Worm (Caenorhabditis elegans) whole organism, L1 larva: Measurements from ENCODE around the gene F07F6.4.

ENCODE experiments used
- F16B12.6 ChIP-seq: fragments of 150-350 bp; optimal IDR thresholded peaks from 2 replicates; lab custom pipeline; 2014; ENCODE audit warnings: missing biosample characterization, missing genetic modification characterization
- Y116A8C.19 ChIP-seq: sonication (generic microtip); optimal IDR thresholded peaks from 2 replicates; lab custom pipeline; 2016; ENCODE audit warnings: missing compliant biosample characterization, missing genetic modification characterization, borderline replicate concordance
- alr-1 ChIP-seq: fragments of 200-800 bp; sonication (Bioruptor generic); optimal IDR thresholded peaks from 2 replicates; lab custom pipeline; 2018; ENCODE audit warnings: borderline replicate concordance, mild to moderate bottlenecking, missing genetic modification characterization, missing compliant biosample characterization
- ama-1 ChIP-seq: fragments of 150-350 bp; optimal IDR thresholded peaks from 2 replicates; lab custom pipeline; 2014
- blmp-1 ChIP-seq: fragments of 150-350 bp; optimal IDR thresholded peaks from 2 replicates; lab custom pipeline; 2014; ENCODE audit warnings: missing biosample characterization, missing genetic modification characterization
- ceh-8 ChIP-seq: fragments of 200-800 bp; sonication (Bioruptor generic); optimal IDR thresholded peaks from 2 replicates; lab custom pipeline; 2018; ENCODE audit warnings: mild to moderate bottlenecking, missing genetic modification characterization, moderate library complexity, missing compliant biosample characterization
- ceh-82 ChIP-seq, 3 experiments: fragments of 150-350 bp in 1 of 3; sonication (generic microtip) in 2 of 3; optimal IDR thresholded peaks; 2 replicates each; lab custom pipeline; 2014 to 2017; ENCODE audit warnings: missing biosample characterization in 3 of 3, missing genetic modification characterization in 3 of 3
- ceh-88 ChIP-seq: fragments of 200-800 bp; sonication (Bioruptor generic); IDR thresholded peaks from 2 replicates; pipeline ENCODE4 v1.3.6; 2022; ENCODE audit warnings: missing genetic modification characterization, missing compliant biosample characterization
- ces-1 ChIP-seq: fragments of 150-350 bp; optimal IDR thresholded peaks from 2 replicates; lab custom pipeline; 2014; ENCODE audit warnings: missing biosample characterization, missing genetic modification reagents, missing genetic modification characterization
- egl-13 ChIP-seq: sonication (generic microtip); optimal IDR thresholded peaks from 2 replicates; lab custom pipeline; 2016; ENCODE audit warnings: missing genotype, missing genetic modification reagents, missing genetic modification characterization, missing compliant biosample characterization
- egl-27 ChIP-seq, 2 experiments: fragments of 150-350 bp in 1 of 2; sonication (generic microtip); optimal IDR thresholded peaks; 3 replicates each; lab custom pipeline; 2017 to 2018; ENCODE audit warnings: missing biosample characterization in 2 of 2, missing genetic modification characterization in 2 of 2, missing genetic modification reagents in 2 of 2
- elt-3 ChIP-seq, 6 experiments: fragments of 150-350 bp in 1 of 6; sonication (generic microtip); optimal IDR thresholded peaks; 2 replicates each; lab custom pipeline; 2017 to 2018; ENCODE audit warnings: missing biosample characterization in 6 of 6, missing genetic modification characterization in 6 of 6, inconsistent platforms in 1 of 6
- jun-1 ChIP-seq: fragments of 150-350 bp; optimal IDR thresholded peaks from 2 replicates; lab custom pipeline; 2014; ENCODE audit warnings: missing biosample characterization, missing genetic modification reagents, missing genetic modification characterization
- lin-14 ChIP-seq: fragments of 200-800 bp; sonication (Bioruptor generic); optimal IDR thresholded peaks from 2 replicates; lab custom pipeline; 2018; ENCODE audit warnings: mild to moderate bottlenecking, missing genetic modification characterization, moderate library complexity, missing compliant biosample characterization
- lin-35 ChIP-seq, 2 experiments: fragments of 150-350 bp; optimal IDR thresholded peaks; 2 replicates each; lab custom pipeline; 2014; ENCODE audit warnings: missing biosample characterization in 2 of 2, missing genetic modification characterization in 2 of 2, missing genetic modification reagents in 2 of 2
- lin-39 ChIP-seq: fragments of 150-350 bp; optimal IDR thresholded peaks from 2 replicates; lab custom pipeline; 2014; ENCODE audit warnings: missing biosample characterization, missing genetic modification reagents, missing genetic modification characterization
- mab-9 ChIP-seq: fragments of 200-800 bp; sonication (Bioruptor generic); IDR thresholded peaks from 2 replicates; pipeline ENCODE4 v1.3.6; 2022; ENCODE audit warnings: missing genetic modification reagents, missing genetic modification characterization, missing compliant biosample characterization
- mdl-1 ChIP-seq, 2 experiments: fragments of 150-350 bp; optimal IDR thresholded peaks; 2 replicates each; lab custom pipeline; 2014 to 2017; ENCODE audit warnings: missing biosample characterization in 2 of 2, missing genetic modification characterization in 2 of 2, inconsistent platforms in 1 of 2
- mef-2 ChIP-seq: fragments of 150-350 bp; optimal IDR thresholded peaks from 2 replicates; lab custom pipeline; 2014; ENCODE audit warnings: missing biosample characterization, missing genetic modification characterization
- mep-1 ChIP-seq: fragments of 150-350 bp; optimal IDR thresholded peaks from 2 replicates; lab custom pipeline; 2014; ENCODE audit warnings: missing biosample characterization, missing genetic modification characterization
- nhr-11 ChIP-seq: fragments of 150-350 bp; optimal IDR thresholded peaks from 2 replicates; lab custom pipeline; 2014; ENCODE audit warnings: missing biosample characterization, missing genetic modification characterization
- nhr-20 ChIP-seq: sonication (generic microtip); optimal IDR thresholded peaks from 2 replicates; lab custom pipeline; 2016; ENCODE audit warnings: mild to moderate bottlenecking, missing genetic modification characterization, missing compliant biosample characterization
- nhr-28 ChIP-seq: fragments of 150-350 bp; optimal IDR thresholded peaks from 2 replicates; lab custom pipeline; 2014; ENCODE audit warnings: missing biosample characterization, missing genetic modification characterization
- nhr-71 ChIP-seq: sonication (generic microtip); optimal IDR thresholded peaks from 2 replicates; lab custom pipeline; 2016; ENCODE audit warnings: mild to moderate bottlenecking, missing genetic modification characterization, moderate library complexity, missing compliant biosample characterization
- nhr-76 ChIP-seq: sonication (generic microtip); optimal IDR thresholded peaks from 2 replicates; lab custom pipeline; 2017; ENCODE audit warnings: missing biosample characterization, missing genetic modification characterization
- nhr-77 ChIP-seq: fragments of 150-350 bp; optimal IDR thresholded peaks from 2 replicates; lab custom pipeline; 2014; ENCODE audit warnings: missing biosample characterization, missing genetic modification characterization
- nhr-84 ChIP-seq: sonication (generic microtip); optimal IDR thresholded peaks from 2 replicates; lab custom pipeline; 2017; ENCODE audit warnings: missing biosample characterization, missing genetic modification characterization
- nhr-85 ChIP-seq: sonication (generic microtip); peaks from one replicate; lab custom pipeline; 2016; ENCODE audit warnings: missing genetic modification characterization, inconsistent platforms, missing compliant biosample characterization
- rnt-1 ChIP-seq: sonication (generic microtip); optimal IDR thresholded peaks from 2 replicates; lab custom pipeline; 2016; ENCODE audit warnings: mild to moderate bottlenecking, missing genetic modification characterization, moderate library complexity, missing compliant biosample characterization
- snu-23 ChIP-seq: sonication (generic microtip); optimal IDR thresholded peaks from 2 replicates; lab custom pipeline; 2016; ENCODE audit warnings: missing genetic modification characterization, missing compliant biosample characterization
- sox-4 ChIP-seq: sonication (generic microtip); optimal IDR thresholded peaks from 2 replicates; lab custom pipeline; 2016; ENCODE audit warnings: missing genetic modification characterization, missing compliant biosample characterization
- sup-37 ChIP-seq: fragments of 200-800 bp; sonication (Bioruptor generic); optimal IDR thresholded peaks from 2 replicates; lab custom pipeline; 2018; ENCODE audit warnings: mild to moderate bottlenecking, missing genetic modification characterization, missing compliant biosample characterization
- tlp-1 ChIP-seq: fragments of 150-350 bp; optimal IDR thresholded peaks from 2 replicates; lab custom pipeline; 2014; ENCODE audit warnings: missing biosample characterization, missing genetic modification characterization
- unc-130 ChIP-seq: fragments of 150-350 bp; optimal IDR thresholded peaks from 2 replicates; lab custom pipeline; 2017; ENCODE audit warnings: missing biosample characterization, missing genetic modification characterization, inconsistent platforms
- unc-98 ChIP-seq: fragments of 200-800 bp; sonication (Bioruptor generic); IDR thresholded peaks from 2 replicates; pipeline ENCODE4 v1.3.6; 2022; ENCODE audit warnings: missing genetic modification characterization, missing compliant biosample characterization
- zip-4 ChIP-seq: fragments of 200-800 bp; sonication (Bioruptor generic); optimal IDR thresholded peaks from 2 replicates; lab custom pipeline; 2018; ENCODE audit warnings: mild to moderate bottlenecking, missing genetic modification characterization, moderate library complexity, missing compliant biosample characterization
- ztf-11 ChIP-seq, 2 experiments: sonication (generic microtip); optimal IDR thresholded peaks; 2 replicates each; lab custom pipeline; 2016 to 2017; ENCODE audit warnings: missing genetic modification characterization in 2 of 2, missing biosample characterization in 1 of 2, missing compliant biosample characterization in 1 of 2

The F07F6.4 gene

DNA sequence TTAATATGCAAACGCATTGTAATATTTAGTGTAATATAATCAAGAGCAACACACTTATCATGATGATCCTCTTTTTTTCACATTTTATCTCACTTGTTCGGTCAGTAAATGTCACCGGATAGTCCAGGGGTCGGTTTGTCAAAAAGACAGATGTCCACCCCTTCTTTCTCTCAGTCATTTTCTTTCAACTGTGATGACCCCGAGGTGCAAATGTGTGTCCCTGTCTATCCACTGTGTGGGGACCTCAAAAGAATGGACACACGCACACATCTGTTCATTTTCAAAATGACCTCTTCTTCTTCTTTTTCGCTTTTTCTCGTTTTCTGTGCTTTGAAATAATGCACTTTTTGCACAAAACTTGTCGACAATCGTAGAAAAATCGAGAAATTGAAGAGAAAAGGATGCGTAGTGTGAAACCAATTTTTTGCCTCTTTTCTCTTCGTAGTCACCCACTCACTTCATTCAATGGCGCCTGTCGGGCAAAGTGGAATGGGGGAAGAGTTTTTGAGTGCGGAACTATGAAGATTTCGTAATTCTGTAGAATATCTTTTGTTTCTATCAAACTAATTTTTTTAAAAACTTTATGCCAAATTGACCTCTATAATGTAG lies 34.4 kb upstream of the F07F6.4 start (continued):
- no peak for TF ChIP-seq mab-9 (GFP tag; lab: Robert Waterston, UW)
- TF ChIP-seq, all 84 proteins: peak for 9

- no peak for TF ChIP-seq nhr-71 (tag; lab: Kevin White, UChicago)
- TF ChIP-seq zip-4 (GFP tag; lab: Kevin White, UChicago) = no peak
- TF ChIP-seq nhr-85 (tag; lab: Kevin White, UChicago) = peak; percentile 33
- peak; percentile 15 for TF ChIP-seq lin-14 (GFP tag; lab: Kevin White, UChicago)
- peak in 1 of 6 experiments; percentile 43 for TF ChIP-seq elt-3 (tag; optimal IDR thresholded peaks at IDR 0.05; lab: Kevin White, UChicago)
- peak; percentile 62 for TF ChIP-seq blmp-1
- no peak for TF ChIP-seq nhr-76 (tag; lab: Kevin White, UChicago)
- no peak for TF ChIP-seq mep-1 (tag; lab: Kevin White, UChicago)
Measured at ce11 chrII:5460911-5461310, 31.5 kb upstream of the F07F6.4 start.

DNA sequence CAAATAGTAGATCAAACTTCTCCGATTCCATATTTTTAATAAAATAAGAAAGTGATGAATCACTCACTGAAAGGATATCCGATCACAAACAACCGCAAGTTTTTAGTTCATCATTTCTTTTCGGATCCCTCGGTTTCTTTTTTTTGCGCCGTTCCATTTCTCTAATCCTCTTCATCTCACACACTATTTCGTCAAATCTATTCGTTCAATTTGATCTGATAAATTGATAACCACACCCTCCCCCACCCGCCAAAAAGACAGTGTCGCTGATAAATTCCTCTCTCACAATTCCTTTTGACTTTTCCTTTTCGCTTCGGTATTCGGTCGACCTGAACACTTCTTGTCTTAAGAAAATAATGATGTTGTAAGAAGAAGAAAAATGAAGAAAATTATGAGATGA lies 30.2 kb upstream of the F07F6.4 start:
- TF ChIP-seq blmp-1 (peak; percentile 90), nhr-85 (tag; lab: Kevin White, UChicago) (peak; percentile 3), elt-3 (tag; optimal IDR thresholded peaks at IDR 0.05; lab: Kevin White, UChicago) (peak in 1 of 6 experiments; percentile 58), egl-27 (tag; optimal IDR thresholded peaks at IDR 0.05; lab: Kevin White, UChicago) (no peak), tlp-1 (tag; lab: Kevin White, UChicago) (no peak), ces-1 (no peak), lin-14 (GFP tag; lab: Kevin White, UChicago) (peak; percentile 37), mep-1 (tag; lab: Kevin White, UChicago) (no peak), jun-1 (tag; lab: Kevin White, UChicago) (no peak), snu-23 (GFP tag; lab: Kevin White, UChicago) (no peak), nhr-84 (tag; lab: Kevin White, UChicago) (no peak), nhr-28 (no peak), nhr-76 (tag; lab: Kevin White, UChicago) (no peak), nhr-20 (no peak), unc-130 (tag; lab: Kevin White, UChicago) (no peak), mef-2 (tag; lab: Kevin White, UChicago) (no peak), egl-13 (no peak), lin-35 (GFP tag; optimal IDR thresholded peaks at IDR 0.05; lab: Kevin White, UChicago) (no peak), sox-4 (tag; lab: Kevin White, UChicago) (no peak)
- TF ChIP-seq, all 84 proteins: peak for 4

ce11 chrII:5458683-5459410 lies 29.5 kb upstream of the F07F6.4 start:
- peak in 4 of 6 experiments; percentile 11 to 73 (median 32) for TF ChIP-seq elt-3 (tag; optimal IDR thresholded peaks at IDR 0.05; lab: Kevin White, UChicago)
- TF ChIP-seq lin-14 (GFP tag; lab: Kevin White, UChicago) = peak; percentile 71
- no peak for TF ChIP-seq ama-1 (lab: Kevin White, UChicago)
- TF ChIP-seq unc-130 (tag; lab: Kevin White, UChicago) = peak; percentile 4
- TF ChIP-seq sup-37 (GFP tag; lab: Kevin White, UChicago) = no peak
- peak; percentile 2 for TF ChIP-seq nhr-71 (tag; lab: Kevin White, UChicago)
- TF ChIP-seq mep-1 (tag; lab: Kevin White, UChicago) = peak; percentile 5
- no peak for TF ChIP-seq ceh-88
- peak; percentile 11 for TF ChIP-seq snu-23 (GFP tag; lab: Kevin White, UChicago)
- TF ChIP-seq blmp-1 = peak; percentile 99

DNA sequence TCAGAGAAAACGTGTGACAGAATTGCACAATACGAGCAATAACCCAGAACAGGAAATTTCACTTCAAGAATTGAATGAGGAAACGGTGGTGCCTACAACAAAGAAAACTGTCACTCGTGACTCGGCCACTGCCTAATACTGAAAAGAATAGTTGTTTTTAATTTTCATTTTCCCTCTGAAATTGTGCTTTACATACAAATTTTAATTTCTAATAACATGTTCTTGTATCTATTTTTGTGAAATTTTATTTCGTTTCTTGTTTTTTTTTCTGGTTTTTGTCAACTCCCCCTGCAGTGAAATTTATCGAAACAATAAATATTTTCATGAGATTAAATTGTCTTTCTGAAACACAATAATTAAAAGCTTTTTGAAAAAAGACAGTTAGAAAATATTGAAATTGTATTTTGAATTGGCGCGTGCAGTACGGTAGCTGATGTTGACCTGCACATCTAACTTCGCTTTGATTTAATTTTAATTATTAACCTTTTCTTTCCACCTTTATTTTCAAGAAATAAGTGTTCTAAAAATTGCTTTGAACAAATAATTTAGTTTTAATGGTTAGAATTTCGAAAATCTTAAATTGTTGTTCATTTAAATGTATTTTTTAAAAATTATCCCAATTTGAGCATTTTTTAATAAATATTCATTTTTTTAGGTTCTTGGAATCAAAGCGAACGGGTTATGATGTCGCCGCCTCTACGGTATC lies 26.4 kb upstream of the F07F6.4 start, which contains the start of gene daz-1:
Gene daz-1 (plus strand): TSS at position 656 of the 706 bp plus-strand sequence.
- TF ChIP-seq lin-39 (tag; lab: Kevin White, UChicago) (no peak), sox-4 (tag; lab: Kevin White, UChicago) (no peak), ama-1 (lab: Kevin White, UChicago) (no peak), ceh-82 (tag; optimal IDR thresholded peaks at IDR 0.05; lab: Kevin White, UChicago) (no peak), ceh-8 (GFP tag; lab: Kevin White, UChicago) (no peak), tlp-1 (tag; lab: Kevin White, UChicago) (no peak), nhr-28 (no peak), unc-130 (tag; lab: Kevin White, UChicago) (no peak), nhr-77 (tag; lab: Kevin White, UChicago) (no peak), nhr-11 (tag; lab: Kevin White, UChicago) (no peak), ztf-11 (tag; optimal IDR thresholded peaks at IDR 0.05; lab: Kevin White, UChicago) (no peak), unc-98 (no peak), rnt-1 (tag; lab: Kevin White, UChicago) (no peak), alr-1 (tag; lab: Kevin White, UChicago) (no peak), nhr-85 (tag; lab: Kevin White, UChicago) (no peak), F16B12.6 (tag; lab: Kevin White, UChicago) (no peak), mdl-1 (tag; optimal IDR thresholded peaks at IDR 0.05; lab: Kevin White, UChicago) (no peak), Y116A8C.19 (no peak), mep-1 (tag; lab: Kevin White, UChicago) (no peak)
